Worm (Caenorhabditis elegans) whole organism, L1 larva: ENCODE results near the gene Y97E10AR.1.

Source experiments
- C34B4.2 ChIP-seq: sonication (generic microtip); optimal IDR thresholded peaks from 2 replicates; lab custom pipeline; 2017; ENCODE audit warnings: mild to moderate bottlenecking, missing genetic modification characterization, missing compliant biosample characterization
- F16B12.6 ChIP-seq: fragments of 150-350 bp; optimal IDR thresholded peaks from 2 replicates; lab custom pipeline; 2014; ENCODE audit warnings: missing biosample characterization, missing genetic modification characterization
- alr-1 ChIP-seq: fragments of 200-800 bp; sonication (Bioruptor generic); optimal IDR thresholded peaks from 2 replicates; lab custom pipeline; 2018; ENCODE audit warnings: borderline replicate concordance, mild to moderate bottlenecking, missing genetic modification characterization, missing compliant biosample characterization
- ama-1 ChIP-seq: fragments of 150-350 bp; optimal IDR thresholded peaks from 2 replicates; lab custom pipeline; 2014
- blmp-1 ChIP-seq: fragments of 150-350 bp; optimal IDR thresholded peaks from 2 replicates; lab custom pipeline; 2014; ENCODE audit warnings: missing biosample characterization, missing genetic modification characterization
- ceh-63 ChIP-seq: fragments of 200-800 bp; sonication (Bioruptor generic); optimal IDR thresholded peaks from 2 replicates; lab custom pipeline; 2018; ENCODE audit warnings: mild to moderate bottlenecking, missing genetic modification characterization, missing compliant biosample characterization
- ceh-8 ChIP-seq: fragments of 200-800 bp; sonication (Bioruptor generic); optimal IDR thresholded peaks from 2 replicates; lab custom pipeline; 2018; ENCODE audit warnings: mild to moderate bottlenecking, missing genetic modification characterization, moderate library complexity, missing compliant biosample characterization
- ceh-82 ChIP-seq, 3 experiments: fragments of 150-350 bp in 1 of 3; sonication (generic microtip) in 2 of 3; optimal IDR thresholded peaks; 2 replicates each; lab custom pipeline; 2014 to 2017; ENCODE audit warnings: missing biosample characterization in 3 of 3, missing genetic modification characterization in 3 of 3
- ceh-88 ChIP-seq: fragments of 200-800 bp; sonication (Bioruptor generic); IDR thresholded peaks from 2 replicates; pipeline ENCODE4 v1.3.6; 2022; ENCODE audit warnings: missing genetic modification characterization, missing compliant biosample characterization
- ces-1 ChIP-seq: fragments of 150-350 bp; optimal IDR thresholded peaks from 2 replicates; lab custom pipeline; 2014; ENCODE audit warnings: missing biosample characterization, missing genetic modification reagents, missing genetic modification characterization
- dpl-1 ChIP-seq, 3 experiments: fragments of 150-350 bp in 2 of 3; sonication (generic microtip) in 1 of 3; optimal IDR thresholded peaks; 2 replicates each; lab custom pipeline; 2014 to 2017; ENCODE audit warnings: missing biosample characterization in 3 of 3, missing genetic modification characterization in 3 of 3, missing genetic modification reagents in 3 of 3
- efl-3 ChIP-seq: fragments of 200-800 bp; sonication (Bioruptor generic); optimal IDR thresholded peaks from 2 replicates; lab custom pipeline; 2018; ENCODE audit warnings: mild to moderate bottlenecking, missing genetic modification characterization, missing compliant biosample characterization
- elt-3 ChIP-seq, 6 experiments: fragments of 150-350 bp in 1 of 6; sonication (generic microtip); optimal IDR thresholded peaks; 2 replicates each; lab custom pipeline; 2017 to 2018; ENCODE audit warnings: missing biosample characterization in 6 of 6, missing genetic modification characterization in 6 of 6, inconsistent platforms in 1 of 6
- ets-5 ChIP-seq: fragments of 200-800 bp; sonication (Bioruptor generic); IDR thresholded peaks from 2 replicates; pipeline ENCODE4 v1.3.6; 2022; ENCODE audit warnings: missing genetic modification characterization, missing compliant biosample characterization
- fkh-10 ChIP-seq: sonication (generic microtip); optimal IDR thresholded peaks from 2 replicates; lab custom pipeline; 2017; ENCODE audit warnings: missing biosample characterization, missing genetic modification reagents, missing genetic modification characterization
- hlh-4 ChIP-seq: sonication (generic microtip); optimal IDR thresholded peaks from 2 replicates; lab custom pipeline; 2016; ENCODE audit warnings: mild to moderate bottlenecking, missing genetic modification characterization, missing compliant biosample characterization
- hpl-2 ChIP-seq: fragments of 150-350 bp; optimal IDR thresholded peaks from 2 replicates; lab custom pipeline; 2014; ENCODE audit warnings: missing biosample characterization, missing genetic modification reagents, missing genetic modification characterization
- irx-1 ChIP-seq: sonication (generic microtip); optimal IDR thresholded peaks from 2 replicates; lab custom pipeline; 2016; ENCODE audit warnings: missing genetic modification characterization, missing compliant biosample characterization
- lin-14 ChIP-seq: fragments of 200-800 bp; sonication (Bioruptor generic); optimal IDR thresholded peaks from 2 replicates; lab custom pipeline; 2018; ENCODE audit warnings: mild to moderate bottlenecking, missing genetic modification characterization, moderate library complexity, missing compliant biosample characterization
- lin-35 ChIP-seq, 2 experiments: fragments of 150-350 bp; optimal IDR thresholded peaks; 2 replicates each; lab custom pipeline; 2014; ENCODE audit warnings: missing biosample characterization in 2 of 2, missing genetic modification characterization in 2 of 2, missing genetic modification reagents in 2 of 2
- lir-3 ChIP-seq: sonication (generic microtip); optimal IDR thresholded peaks from 2 replicates; lab custom pipeline; 2016; ENCODE audit warnings: mild to moderate bottlenecking, missing genetic modification characterization, moderate library complexity, missing compliant biosample characterization; ENCODE audit not compliant: poor library complexity
- mdl-1 ChIP-seq, 2 experiments: fragments of 150-350 bp; optimal IDR thresholded peaks; 2 replicates each; lab custom pipeline; 2014 to 2017; ENCODE audit warnings: missing biosample characterization in 2 of 2, missing genetic modification characterization in 2 of 2, inconsistent platforms in 1 of 2
- mef-2 ChIP-seq: fragments of 150-350 bp; optimal IDR thresholded peaks from 2 replicates; lab custom pipeline; 2014; ENCODE audit warnings: missing biosample characterization, missing genetic modification characterization
- nhr-12 ChIP-seq: sonication (generic microtip); optimal IDR thresholded peaks from 2 replicates; lab custom pipeline; 2017; ENCODE audit warnings: missing biosample characterization, missing genetic modification characterization
- nhr-20 ChIP-seq: sonication (generic microtip); optimal IDR thresholded peaks from 2 replicates; lab custom pipeline; 2016; ENCODE audit warnings: mild to moderate bottlenecking, missing genetic modification characterization, missing compliant biosample characterization
- nhr-71 ChIP-seq: sonication (generic microtip); optimal IDR thresholded peaks from 2 replicates; lab custom pipeline; 2016; ENCODE audit warnings: mild to moderate bottlenecking, missing genetic modification characterization, moderate library complexity, missing compliant biosample characterization
- nhr-77 ChIP-seq: fragments of 150-350 bp; optimal IDR thresholded peaks from 2 replicates; lab custom pipeline; 2014; ENCODE audit warnings: missing biosample characterization, missing genetic modification characterization
- nhr-84 ChIP-seq: sonication (generic microtip); optimal IDR thresholded peaks from 2 replicates; lab custom pipeline; 2017; ENCODE audit warnings: missing biosample characterization, missing genetic modification characterization
- pax-3 ChIP-seq: fragments of 200-800 bp; sonication (Bioruptor generic); optimal IDR thresholded peaks from 2 replicates; lab custom pipeline; 2018; ENCODE audit warnings: mild to moderate bottlenecking, missing genetic modification characterization, moderate library complexity, missing compliant biosample characterization
- pqm-1 ChIP-seq: sonication (generic microtip); optimal IDR thresholded peaks from 3 replicates; lab custom pipeline; 2017; ENCODE audit warnings: missing biosample characterization, missing genetic modification characterization
- skn-1 ChIP-seq: fragments of 150-350 bp; optimal IDR thresholded peaks from 2 replicates; lab custom pipeline; 2014; ENCODE audit warnings: missing biosample characterization, missing genetic modification characterization
- snu-23 ChIP-seq: sonication (generic microtip); optimal IDR thresholded peaks from 2 replicates; lab custom pipeline; 2016; ENCODE audit warnings: missing genetic modification characterization, missing compliant biosample characterization
- sox-4 ChIP-seq: sonication (generic microtip); optimal IDR thresholded peaks from 2 replicates; lab custom pipeline; 2016; ENCODE audit warnings: missing genetic modification characterization, missing compliant biosample characterization
- sup-37 ChIP-seq: fragments of 200-800 bp; sonication (Bioruptor generic); optimal IDR thresholded peaks from 2 replicates; lab custom pipeline; 2018; ENCODE audit warnings: mild to moderate bottlenecking, missing genetic modification characterization, missing compliant biosample characterization
- tlp-1 ChIP-seq: fragments of 150-350 bp; optimal IDR thresholded peaks from 2 replicates; lab custom pipeline; 2014; ENCODE audit warnings: missing biosample characterization, missing genetic modification characterization
- unc-130 ChIP-seq: fragments of 150-350 bp; optimal IDR thresholded peaks from 2 replicates; lab custom pipeline; 2017; ENCODE audit warnings: missing biosample characterization, missing genetic modification characterization, inconsistent platforms
- unc-98 ChIP-seq: fragments of 200-800 bp; sonication (Bioruptor generic); IDR thresholded peaks from 2 replicates; pipeline ENCODE4 v1.3.6; 2022; ENCODE audit warnings: missing genetic modification characterization, missing compliant biosample characterization
- vab-15 ChIP-seq: sonication (generic microtip); optimal IDR thresholded peaks from 2 replicates; lab custom pipeline; 2017; ENCODE audit warnings: missing genotype, mild to moderate bottlenecking, missing genetic modification characterization, missing compliant biosample characterization
- zag-1 ChIP-seq: fragments of 150-350 bp; optimal IDR thresholded peaks from 2 replicates; lab custom pipeline; 2014; ENCODE audit warnings: missing biosample characterization, missing genetic modification characterization
- ztf-11 ChIP-seq, 2 experiments: sonication (generic microtip); optimal IDR thresholded peaks; 2 replicates each; lab custom pipeline; 2016 to 2017; ENCODE audit warnings: missing genetic modification characterization in 2 of 2, missing biosample characterization in 1 of 2, missing compliant biosample characterization in 1 of 2

Gene Y97E10AR.1

DNA sequence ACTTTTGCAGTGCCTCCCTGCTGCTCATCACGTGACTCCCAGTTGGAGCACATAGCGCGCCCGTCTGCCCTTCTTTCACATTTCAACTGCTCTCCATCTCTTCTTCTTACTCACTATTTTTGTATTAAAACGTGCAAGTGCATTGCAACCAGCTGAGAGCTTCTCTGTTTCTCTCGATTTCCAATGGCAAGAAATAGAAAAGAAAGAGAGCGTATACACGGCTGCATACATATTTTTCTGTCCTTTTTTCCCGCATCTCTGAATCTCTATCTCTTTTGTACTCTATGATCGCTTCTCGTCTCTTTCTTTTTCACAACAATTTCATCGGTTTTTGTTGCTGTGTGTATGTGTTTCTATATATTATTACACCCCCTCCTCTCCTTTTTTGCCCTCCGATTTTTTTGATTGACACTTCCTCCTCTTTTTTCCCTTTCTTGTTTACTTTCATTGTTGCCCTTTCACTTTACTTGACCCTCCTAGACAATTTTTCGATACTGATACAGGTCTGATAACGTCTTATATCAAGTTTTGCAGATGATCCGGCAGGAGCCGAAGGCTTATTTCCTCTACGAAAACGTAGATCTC lies at the start of gene Y97E10AR.1 (continued):
- TF ChIP-seq pax-3 (tag; lab: Kevin White, UChicago) (no peak), lin-14 (peak; percentile 98), irx-1 (tag; lab: Kevin White, UChicago) (peak; percentile 77), vab-15 (tag; lab: Kevin White, UChicago) (no peak), ceh-82 (tag; optimal IDR thresholded peaks at IDR 0.05; lab: Kevin White, UChicago) (peak in 2 of 3 experiments; percentile 17 to 68), ces-1 (no peak), ceh-63 (GFP tag; lab: Kevin White, UChicago) (no peak), dpl-1 (GFP tag; optimal IDR thresholded peaks at IDR 0.05; lab: Kevin White, UChicago) (peak; percentile 43 to 58 (median 49)), skn-1 (peak; percentile 47), ceh-8 (peak; percentile 22), snu-23 (GFP tag; lab: Kevin White, UChicago) (peak; percentile 81), ama-1 (no peak), tlp-1 (no peak), hlh-4 (tag; lab: Kevin White, UChicago) (no peak), ceh-88 (GFP tag; lab: Robert Waterston, UW) (peak; percentile 29; the same call in 1 of the 2 replicates), nhr-12 (tag; lab: Kevin White, UChicago) (no peak), lir-3 (tag; lab: Kevin White, UChicago) (peak; percentile 70), nhr-71 (peak; percentile 91), pqm-1 (tag; lab: Kevin White, UChicago) (no peak), blmp-1 (tag; lab: Kevin White, UChicago) (peak; percentile 96), alr-1 (no peak), zag-1 (tag; lab: Kevin White, UChicago) (peak; percentile 72), ets-5 (GFP tag; lab: Robert Waterston, UW) (no peak), nhr-84 (tag; lab: Kevin White, UChicago) (no peak), mef-2 (tag; lab: Kevin White, UChicago) (peak; percentile 70), sup-37 (no peak), nhr-77 (tag; lab: Kevin White, UChicago) (peak; percentile 77), C34B4.2 (no peak), nhr-20 (peak; percentile 76), fkh-10 (GFP tag; lab: Kevin White, UChicago) (peak; percentile 57), sox-4 (tag; lab: Kevin White, UChicago) (no peak), mdl-1 (tag; optimal IDR thresholded peaks at IDR 0.05; lab: Kevin White, UChicago) (peak; percentile 17 to 79)

DNA sequence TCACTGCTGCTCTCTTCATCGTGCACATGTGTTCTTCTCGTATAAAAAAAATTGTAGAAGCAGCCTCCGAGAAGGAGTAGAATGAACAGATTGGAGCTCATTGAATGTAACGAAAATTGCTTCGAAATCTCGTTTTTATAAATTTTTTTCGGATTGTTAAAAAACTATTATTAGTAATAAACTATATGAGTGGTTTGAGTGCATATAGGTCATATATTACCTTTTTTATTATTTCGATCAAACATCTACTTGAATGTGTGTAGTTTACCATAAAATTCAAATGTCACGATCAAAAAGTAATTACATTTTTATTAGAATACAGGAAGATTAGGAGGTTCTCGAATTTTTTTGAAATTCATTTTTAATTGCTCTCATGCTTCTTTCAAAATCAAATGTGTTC lies 48.4 kb upstream of the Y97E10AR.1 start, which contains the start of gene clec-216:
Gene clec-216, minus strand, starts transcription at position 101 of the 400 bp plus-strand sequence.
- TF ChIP-seq unc-130 (tag; lab: Kevin White, UChicago) (no peak), lin-35 (GFP tag; optimal IDR thresholded peaks at IDR 0.05; lab: Kevin White, UChicago) (no peak), ama-1 (no peak), efl-3 (no peak), lir-3 (tag; lab: Kevin White, UChicago) (no peak)

DNA sequence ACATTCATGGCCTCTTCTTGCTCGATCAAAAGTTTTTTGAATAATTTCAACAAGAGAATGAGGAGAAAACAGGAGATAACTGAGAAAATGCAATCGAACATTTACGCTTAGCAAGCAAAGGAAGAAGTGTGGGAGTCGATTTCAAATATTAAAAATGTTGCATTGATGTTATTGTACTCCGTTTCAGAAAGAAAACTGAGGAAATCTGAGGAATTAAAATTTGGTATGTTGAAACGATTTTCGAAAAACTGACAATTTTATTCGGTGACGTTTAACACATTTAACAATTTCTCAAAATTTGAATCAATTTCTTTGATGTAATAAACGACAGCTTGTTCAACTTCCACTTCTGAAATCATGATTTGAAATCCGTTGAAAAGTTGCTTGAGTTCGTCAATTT lies 46.7 kb upstream of the Y97E10AR.1 start, which contains the start of gene F26D11.13:
Gene F26D11.13, minus strand, starts transcription at position 101 of the 400 bp plus-strand sequence.
- no peak for TF ChIP-seq unc-98 (GFP tag; lab: Robert Waterston, UW)
- no peak for TF ChIP-seq irx-1 (tag; lab: Kevin White, UChicago)
- TF ChIP-seq ztf-11 (tag; optimal IDR thresholded peaks at IDR 0.05; lab: Kevin White, UChicago): no peak
- no peak for TF ChIP-seq dpl-1 (GFP tag; optimal IDR thresholded peaks at IDR 0.05; lab: Kevin White, UChicago)
- no peak for TF ChIP-seq hpl-2 (GFP tag; lab: Kevin White, UChicago)
- TF ChIP-seq elt-3 (tag; optimal IDR thresholded peaks at IDR 0.05; lab: Kevin White, UChicago): no peak
- no peak for TF ChIP-seq F16B12.6 (tag; lab: Kevin White, UChicago)
